Fruit fly (Drosophila melanogaster): ENCODE data around the gene Taf12.
A peak's percentile ranks its signal among the peaks of the same experiment; 100 is the strongest.

Gene Taf12

dm6 chr3R:11663441-11663840, 16.0 kb downstream of the Taf12 start (continued):
- TF ChIP-seq CrebB (tag; optimal IDR thresholded peaks at IDR 0.05) = no peak
- TF ChIP-seq CG13296 (GFP tag; optimal IDR thresholded peaks at IDR 0.05) = peak; percentile 51
- peak; percentile 29 for TF ChIP-seq Fer3 (tag; optimal IDR thresholded peaks at IDR 0.05)
- TF ChIP-seq CG6854 (GFP tag; optimal IDR thresholded peaks at IDR 0.05) = no peak
- no peak for TF ChIP-seq dm (GFP tag; optimal IDR thresholded peaks at IDR 0.05)
- TF ChIP-seq disco-r (GFP tag; optimal IDR thresholded peaks at IDR 0.05) = no peak
- peak; percentile 50 for TF ChIP-seq Blimp-1 (GFP tag; optimal IDR thresholded peaks at IDR 0.05)
- no peak for TF ChIP-seq btn (GFP tag; optimal IDR thresholded peaks at IDR 0.05)
- 0 out of 3 replicates have a peak, but pooled peaks have one; percentile 22 for TF ChIP-seq Mrtf (GFP tag; IDR thresholded peaks at IDR 0.05)
- no peak for TF ChIP-seq fru (optimal IDR thresholded peaks at IDR 0.05)
- peak; percentile 66 for TF ChIP-seq sd (tag; optimal IDR thresholded peaks at IDR 0.05)
- TF ChIP-seq bsh (GFP tag; optimal IDR thresholded peaks at IDR 0.05) = peak in 1 of 2 experiments; percentile 31
- peak; percentile 65 for TF ChIP-seq CG12391 (tag; optimal IDR thresholded peaks at IDR 0.05)
- peak; percentile 62 for TF ChIP-seq Ptx1 (GFP tag; IDR thresholded peaks at IDR 0.05)
- peak; percentile 25 for TF ChIP-seq org-1 (GFP tag; optimal IDR thresholded peaks at IDR 0.05)
- peak; percentile 27 for TF ChIP-seq gcm (GFP tag; optimal IDR thresholded peaks at IDR 0.05)
- TF ChIP-seq Sox102F (GFP tag; optimal IDR thresholded peaks at IDR 0.05) = peak; percentile 71
- no peak for TF ChIP-seq Sry-δ (GFP tag; optimal IDR thresholded peaks at IDR 0.05)
- TF ChIP-seq Meics (GFP tag; optimal IDR thresholded peaks at IDR 0.05) = peak; percentile 48
- TF ChIP-seq CG5180 (GFP tag; optimal IDR thresholded peaks at IDR 0.05) = peak; percentile 13
- TF ChIP-seq odd (GFP tag; optimal IDR thresholded peaks at IDR 0.05) = peak; percentile 48
- TF ChIP-seq CG30403 (GFP tag; optimal IDR thresholded peaks at IDR 0.05) = peak; percentile 35
- TF ChIP-seq CG8359 (GFP tag; optimal IDR thresholded peaks at IDR 0.05; ENCODE audit: borderline replicate concordance) = no peak
- 0 out of 3 replicates have a peak, but pooled peaks have one; percentile 12 for TF ChIP-seq CG11093 (GFP tag; IDR thresholded peaks at IDR 0.05)
- peak; percentile 31 for TF ChIP-seq cwo (GFP tag; optimal IDR thresholded peaks at IDR 0.05)
- TF ChIP-seq ftz-f1 (GFP tag; optimal IDR thresholded peaks at IDR 0.05) = peak; percentile 63
- TF ChIP-seq peb (GFP tag; IDR thresholded peaks at IDR 0.05) = no peak
- no peak; the same call in 2 of the 3 replicates for TF ChIP-seq B-H1 (GFP tag; IDR thresholded peaks at IDR 0.05)
- no peak for TF ChIP-seq gce (GFP tag; IDR thresholded peaks at IDR 0.05)
- TF ChIP-seq sug (tag; optimal IDR thresholded peaks at IDR 0.05) = peak; percentile 8
- TF ChIP-seq gem (tag; optimal IDR thresholded peaks at IDR 0.05) = peak; percentile 79
- TF ChIP-seq Hmr (GFP tag; optimal IDR thresholded peaks at IDR 0.05) = peak; percentile 36
- no peak for TF ChIP-seq kni (GFP tag; optimal IDR thresholded peaks at IDR 0.05)
- TF ChIP-seq CG11695 (GFP tag; IDR thresholded peaks at IDR 0.05) = 0 out of 3 replicates have a peak, but pooled peaks have one; percentile 11
- TF ChIP-seq CG12659 (GFP tag; optimal IDR thresholded peaks at IDR 0.05) = peak; percentile 28
- TF ChIP-seq CG1603 (tag; optimal IDR thresholded peaks at IDR 0.05) = peak; percentile 12
- TF ChIP-seq Deaf1 (tag; optimal IDR thresholded peaks at IDR 0.05) = peak; percentile 12
- peak; percentile 63 for TF ChIP-seq nmo (GFP tag; optimal IDR thresholded peaks at IDR 0.05)
- TF ChIP-seq Hr51 (GFP tag; optimal IDR thresholded peaks at IDR 0.05) = peak in 1 of 2 experiments; percentile 83
- peak; percentile 50 for TF ChIP-seq D19A (tag; optimal IDR thresholded peaks at IDR 0.05)
- peak; percentile 38; the same call in 1 of the 3 replicates for TF ChIP-seq dysf (GFP tag; IDR thresholded peaks at IDR 0.05)
- peak; percentile 26 for TF ChIP-seq tap (tag; optimal IDR thresholded peaks at IDR 0.05)
- TF ChIP-seq sens (GFP tag) = peak; percentile 13
- TF ChIP-seq CG10267 (tag; optimal IDR thresholded peaks at IDR 0.05) = peak; percentile 34
- peak; percentile 12 for TF ChIP-seq CG12071 (GFP tag; optimal IDR thresholded peaks at IDR 0.05)
- peak; percentile 37 for TF ChIP-seq CG12104 (GFP tag; optimal IDR thresholded peaks at IDR 0.05)
- no peak for TF ChIP-seq CG14050 (GFP tag; IDR thresholded peaks at IDR 0.05)
- peak; percentile 35 for TF ChIP-seq Ssrp (tag; optimal IDR thresholded peaks at IDR 0.05)
- peak; percentile 62 for TF ChIP-seq grau (tag; optimal IDR thresholded peaks at IDR 0.05)
- no peak for TF ChIP-seq NFAT (GFP tag; IDR thresholded peaks at IDR 0.05)

Data from whole organism, embryonic.